Fruit fly (Drosophila melanogaster) whole organism, embryonic: ENCODE data around the gene Csas.

Experiments
- CG12942 ChIP-seq: fragments of 200-800 bp; sonication (Bioruptor generic); optimal IDR thresholded peaks from 3 replicates; lab custom pipeline; 2016; ENCODE audit warnings: missing biosample characterization, missing genetic modification characterization
- CG14860 ChIP-seq: fragments of 200-800 bp; sonication (Bioruptor generic); IDR thresholded peaks from 3 replicates; pipeline ENCODE4 v1.3.6; 2022; ENCODE audit warnings: missing biosample characterization, missing genetic modification characterization; ENCODE audit not compliant: partially characterized antibody
- CG14965 ChIP-seq: fragments of 200-800 bp; sonication (Bioruptor generic); optimal IDR thresholded peaks from 2 replicates; lab custom pipeline; 2016; ENCODE audit warnings: missing biosample characterization, missing genetic modification characterization, borderline replicate concordance
- CG2129 ChIP-seq: fragments of 200-800 bp; sonication (Bioruptor generic); IDR thresholded peaks from 2 replicates; pipeline ENCODE4 v1.3.6; 2022; ENCODE audit warnings: missing biosample characterization, missing genetic modification characterization; ENCODE audit not compliant: partially characterized antibody
- CG30020 ChIP-seq: fragments of 200-800 bp; optimal IDR thresholded peaks from 2 replicates; lab custom pipeline; 2019; ENCODE audit warnings: missing biosample characterization, mild to moderate bottlenecking, missing genetic modification characterization, moderate library complexity
- CG31224 ChIP-seq: fragments of 200-800 bp; sonication (Bioruptor generic); IDR thresholded peaks from 2 replicates; pipeline ENCODE4 v1.3.6; 2022; ENCODE audit warnings: missing biosample characterization, missing genetic modification characterization
- CG31365 ChIP-seq: fragments of 200-800 bp; sonication (Bioruptor generic); optimal IDR thresholded peaks from 2 replicates; lab custom pipeline; 2018; ENCODE audit warnings: missing biosample characterization, mild to moderate bottlenecking, missing genetic modification characterization
- CG32532 ChIP-seq: fragments of 200-800 bp; sonication (Bioruptor generic); IDR thresholded peaks from 2 replicates; pipeline ENCODE4 v1.3.6; 2022; ENCODE audit warnings: missing biosample characterization, missing genetic modification characterization
- CG33213 ChIP-seq: fragments of 200-800 bp; sonication (Bioruptor generic); optimal IDR thresholded peaks from 3 replicates; lab custom pipeline; 2016; ENCODE audit warnings: missing biosample characterization, missing genetic modification characterization
- CG33557 ChIP-seq: fragments of 200-800 bp; sonication (Bioruptor generic); optimal IDR thresholded peaks from 2 replicates; lab custom pipeline; 2019; ENCODE audit warnings: missing biosample characterization, mild to moderate bottlenecking, missing genetic modification characterization, moderate library complexity
- CG34224 ChIP-seq: fragments of 200-800 bp; sonication (Bioruptor generic); IDR thresholded peaks from 3 replicates; pipeline ENCODE4 v1.3.6; 2022; ENCODE audit warnings: missing biosample characterization, missing genetic modification characterization; ENCODE audit not compliant: partially characterized antibody
- CG5953 ChIP-seq: fragments of 200-800 bp; sonication (Bioruptor generic); IDR thresholded peaks from 2 replicates; pipeline ENCODE4 v1.3.6; 2022; ENCODE audit warnings: missing biosample characterization, missing genetic modification characterization
- CG6683 ChIP-seq: fragments of 200-800 bp; sonication (Bioruptor generic); optimal IDR thresholded peaks from 2 replicates; lab custom pipeline; 2017; ENCODE audit warnings: missing biosample characterization, mild to moderate bottlenecking, missing genetic modification characterization, missing genetic modification reagents
- CG8359 ChIP-seq: fragments of 200-800 bp; sonication (Bioruptor generic); optimal IDR thresholded peaks from 2 replicates; lab custom pipeline; 2017; ENCODE audit warnings: missing biosample characterization, mild to moderate bottlenecking, missing genetic modification characterization, borderline replicate concordance
- CG9817 ChIP-seq: fragments of 200-800 bp; sonication (Bioruptor generic); optimal IDR thresholded peaks from 2 replicates; lab custom pipeline; 2018; ENCODE audit warnings: missing biosample characterization, mild to moderate bottlenecking, missing genetic modification characterization, moderate library complexity
- Camta ChIP-seq: fragments of 200-800 bp; sonication (Bioruptor generic); optimal IDR thresholded peaks from 2 replicates; lab custom pipeline; 2016; ENCODE audit warnings: missing biosample characterization, missing genetic modification characterization
- Dad ChIP-seq: fragments of 200-800 bp; sonication (Bioruptor generic); optimal IDR thresholded peaks from 3 replicates; lab custom pipeline; 2016; ENCODE audit warnings: missing biosample characterization, missing genetic modification characterization
- ERR ChIP-seq: fragments of 200-800 bp; sonication (Bioruptor generic); optimal IDR thresholded peaks from 2 replicates; lab custom pipeline; 2016; ENCODE audit warnings: missing biosample characterization, missing genetic modification characterization
- Ets65A ChIP-seq: fragments of 200-800 bp; sonication (Bioruptor generic); peaks from one replicate; lab custom pipeline; 2016; ENCODE audit warnings: missing biosample characterization, missing genetic modification characterization
- Fer2 ChIP-seq: fragments of 200-800 bp; sonication (Bioruptor generic); optimal IDR thresholded peaks from 2 replicates; lab custom pipeline; 2018; ENCODE audit warnings: missing biosample characterization, mild to moderate bottlenecking, missing genetic modification characterization, moderate library complexity
- Gsc ChIP-seq: fragments of 200-800 bp; sonication (Bioruptor generic); IDR thresholded peaks from 2 replicates; pipeline ENCODE4 v1.3.6; 2022; ENCODE audit warnings: missing biosample characterization, missing genetic modification characterization
- Gug ChIP-seq: fragments of 200-800 bp; sonication (Bioruptor generic); IDR thresholded peaks from 4 replicates; pipeline ENCODE4 v1.3.6; 2022; ENCODE audit warnings: missing biosample characterization, missing genetic modification characterization
- H2.0 ChIP-seq: fragments of 200-800 bp; sonication (Bioruptor generic); IDR thresholded peaks from 2 replicates; pipeline ENCODE4 v1.3.6; 2022; ENCODE audit warnings: missing biosample characterization, missing genetic modification characterization
- MBD-R2 ChIP-seq: fragments of 200-800 bp; sonication (Bioruptor generic); IDR thresholded peaks from 2 replicates; pipeline ENCODE4 v1.3.6; 2022; ENCODE audit warnings: missing biosample characterization, missing genetic modification characterization
- MTF-1 ChIP-seq: fragments of 200-800 bp; sonication (Bioruptor generic); optimal IDR thresholded peaks from 2 replicates; lab custom pipeline; 2018; ENCODE audit warnings: missing biosample characterization, mild to moderate bottlenecking, missing genetic modification characterization, borderline replicate concordance
- Nf-YC ChIP-seq: fragments of 200-800 bp; optimal IDR thresholded peaks from 3 replicates; lab custom pipeline; 2019; ENCODE audit warnings: missing biosample characterization, mild to moderate bottlenecking, missing genetic modification characterization, moderate library complexity
- Oaz ChIP-seq: fragments of 200-800 bp; sonication (Bioruptor generic); IDR thresholded peaks from 2 replicates; pipeline ENCODE4 v1.3.6; 2022; ENCODE audit warnings: missing biosample characterization, missing genetic modification characterization
- abd-A ChIP-seq: fragments of 200-800 bp; sonication (Bioruptor generic); optimal IDR thresholded peaks from 3 replicates; lab custom pipeline; 2019; ENCODE audit warnings: missing biosample characterization, mild to moderate bottlenecking, missing genetic modification characterization, moderate library complexity
- chm ChIP-seq: fragments of 200-800 bp; sonication (Bioruptor generic); IDR thresholded peaks from 2 replicates; pipeline ENCODE4 v1.3.6; 2022; ENCODE audit warnings: missing biosample characterization, missing genetic modification characterization
- crp ChIP-seq, 2 experiments: fragments of 200-800 bp; sonication (Bioruptor generic); optimal IDR thresholded peaks; 2 replicates in 1 of 2; 3 replicates in 1 of 2; lab custom pipeline; 2017; ENCODE audit warnings: missing biosample characterization in 2 of 2, missing genetic modification characterization in 2 of 2, mild to moderate bottlenecking in 1 of 2, moderate library complexity in 1 of 2
- dati ChIP-seq: fragments of 200-800 bp; sonication (Bioruptor generic); IDR thresholded peaks from 2 replicates; pipeline ENCODE4 v1.3.6; 2022; ENCODE audit warnings: missing biosample characterization, missing genetic modification characterization
- ftz-f1 ChIP-seq: fragments of 200-800 bp; sonication (Bioruptor generic); optimal IDR thresholded peaks from 2 replicates; lab custom pipeline; 2016; ENCODE audit warnings: missing biosample characterization, missing genetic modification characterization
- gro ChIP-seq: fragments of 200-800 bp; sonication (Bioruptor generic); optimal IDR thresholded peaks from 2 replicates; lab custom pipeline; 2016; ENCODE audit warnings: missing biosample characterization, missing genetic modification characterization
- ham ChIP-seq: fragments of 200-800 bp; sonication (Bioruptor generic); IDR thresholded peaks from 2 replicates; pipeline ENCODE4 v1.3.6; 2022; ENCODE audit warnings: missing biosample characterization, missing genetic modification characterization
- hb ChIP-seq: fragments of 200-800 bp; sonication (Bioruptor generic); IDR thresholded peaks from 3 replicates; pipeline ENCODE4 v1.3.6; 2022; ENCODE audit warnings: missing biosample characterization, missing genetic modification characterization; ENCODE audit not compliant: partially characterized antibody
- jumu ChIP-seq: fragments of 200-800 bp; sonication (Bioruptor generic); optimal IDR thresholded peaks from 3 replicates; lab custom pipeline; 2016; ENCODE audit warnings: missing biosample characterization, missing genetic modification characterization
- knrl ChIP-seq: fragments of 200-800 bp; sonication (Bioruptor generic); IDR thresholded peaks from 3 replicates; pipeline ENCODE4 v1.3.6; 2022; ENCODE audit warnings: missing biosample characterization, missing genetic modification characterization; ENCODE audit not compliant: partially characterized antibody
- mam ChIP-seq: fragments of 200-800 bp; sonication (Bioruptor generic); optimal IDR thresholded peaks from 3 replicates; lab custom pipeline; 2016; ENCODE audit warnings: missing biosample characterization, missing genetic modification characterization
- mld ChIP-seq: fragments of 200-800 bp; sonication (Bioruptor generic); IDR thresholded peaks from 3 replicates; pipeline ENCODE4 v1.3.6; 2022; ENCODE audit warnings: missing biosample characterization, missing genetic modification characterization; ENCODE audit not compliant: partially characterized antibody
- p53 ChIP-seq: fragments of 200-800 bp; sonication (Bioruptor generic); optimal IDR thresholded peaks from 2 replicates; lab custom pipeline; 2016; ENCODE audit warnings: missing biosample characterization, missing genetic modification characterization
- pho ChIP-seq: fragments of 200-800 bp; sonication (Bioruptor generic); optimal IDR thresholded peaks from 2 replicates; lab custom pipeline; 2016; ENCODE audit warnings: missing biosample characterization, missing genetic modification characterization
- pzg ChIP-seq: fragments of 200-800 bp; sonication (Bioruptor generic); optimal IDR thresholded peaks from 3 replicates; lab custom pipeline; 2018; ENCODE audit warnings: missing biosample characterization, mild to moderate bottlenecking, missing genetic modification characterization, moderate library complexity
- repo ChIP-seq: fragments of 200-800 bp; sonication (Bioruptor generic); optimal IDR thresholded peaks from 2 replicates; lab custom pipeline; 2016; ENCODE audit warnings: missing biosample characterization, missing genetic modification characterization
- run ChIP-seq: fragments of 200-800 bp; sonication (Bioruptor generic); optimal IDR thresholded peaks from 3 replicates; lab custom pipeline; 2018; ENCODE audit warnings: missing biosample characterization, mild to moderate bottlenecking, missing genetic modification characterization
- salm ChIP-seq: fragments of 200-800 bp; sonication (Bioruptor generic); optimal IDR thresholded peaks from 2 replicates; lab custom pipeline; 2018; ENCODE audit warnings: missing biosample characterization, mild to moderate bottlenecking, missing genetic modification characterization
- sd ChIP-seq: fragments of 200-800 bp; sonication (Bioruptor generic); optimal IDR thresholded peaks from 3 replicates; lab custom pipeline; 2018; ENCODE audit warnings: missing biosample characterization, mild to moderate bottlenecking, missing genetic modification characterization, moderate library complexity
- sob ChIP-seq: fragments of 200-800 bp; sonication (Bioruptor generic); IDR thresholded peaks from 2 replicates; pipeline ENCODE4 v1.3.6; 2022; ENCODE audit warnings: missing biosample characterization, missing genetic modification characterization
- tin ChIP-seq: fragments of 200-800 bp; sonication (Bioruptor generic); optimal IDR thresholded peaks from 3 replicates; lab custom pipeline; 2016; ENCODE audit warnings: missing biosample characterization, missing genetic modification characterization
- tll ChIP-seq, 2 experiments: fragments of 200-800 bp in 1 of 2; fragments of >200 bp in 1 of 2; sonication (Bioruptor generic) in 1 of 2; optimal IDR thresholded peaks; 2 replicates each; lab custom pipeline; 2017 to 2019; ENCODE audit warnings: missing biosample characterization in 2 of 2, missing genetic modification characterization in 2 of 2, mild to moderate bottlenecking in 1 of 2, moderate library complexity in 1 of 2
- usp ChIP-seq: fragments of >200 bp; optimal IDR thresholded peaks from 2 replicates; lab custom pipeline; 2017; ENCODE audit warnings: missing biosample characterization, missing genetic modification characterization
- vvl ChIP-seq: fragments of 200-800 bp; sonication (Bioruptor generic); IDR thresholded peaks from 2 replicates; pipeline ENCODE4 v1.3.6; 2022; ENCODE audit warnings: missing biosample characterization, missing genetic modification characterization

Csas gene

dm6 chr3L:20004442-20004869 is 15.7 kb upstream of the Csas start (continued):
- no peak for TF ChIP-seq Gsc (GFP tag; lab: Robert Waterston, UW)
- peak; percentile 4 for TF ChIP-seq pzg (GFP tag; lab: Kevin White, UChicago)
- no peak for TF ChIP-seq CG14965 (GFP tag; lab: Kevin White, UChicago)
- TF ChIP-seq CG33213 (GFP tag; lab: Kevin White, UChicago), result no peak
- TF ChIP-seq jumu (GFP tag; lab: Kevin White, UChicago), result no peak
- TF ChIP-seq CG8359 (GFP tag; lab: Kevin White, UChicago), result no peak
- TF ChIP-seq CG34224 (GFP tag; lab: Robert Waterston, UW), result no peak
- no peak for TF ChIP-seq Camta (GFP tag; lab: Kevin White, UChicago)
- TF ChIP-seq Dad (GFP tag; lab: Kevin White, UChicago), result no peak
- no peak for TF ChIP-seq H2.0 (GFP tag; lab: Robert Waterston, UW)
- TF ChIP-seq mld (GFP tag; lab: Robert Waterston, UW), result no peak
- TF ChIP-seq CG32532 (GFP tag; lab: Robert Waterston, UW), result peak; percentile 32; the same call in 1 of the 2 replicates
- no peak for TF ChIP-seq Fer2 (tag; lab: Kevin White, UChicago)
- no peak for TF ChIP-seq gro (GFP tag; lab: Kevin White, UChicago)
- no peak for TF ChIP-seq p53 (GFP tag; lab: Kevin White, UChicago)
- peak; percentile 58; the same call in 1 of the 3 replicates for TF ChIP-seq knrl
- TF ChIP-seq ham, result no peak
- no peak for TF ChIP-seq ERR (GFP tag; lab: Kevin White, UChicago)
- no peak for TF ChIP-seq Ets65A
- peak; percentile 88 for TF ChIP-seq sd (tag; lab: Kevin White, UChicago)
- no peak for TF ChIP-seq mam (GFP tag; lab: Kevin White, UChicago)
- TF ChIP-seq CG33557 (GFP tag; lab: Kevin White, UChicago), result peak; percentile 23
- no peak for TF ChIP-seq CG31365 (tag; lab: Kevin White, UChicago)
- no peak for TF ChIP-seq pho (GFP tag; lab: Kevin White, UChicago)
- TF ChIP-seq MBD-R2 (GFP tag; lab: Robert Waterston, UW), result no peak
- TF ChIP-seq Oaz, result no peak
- peak; percentile 41 for TF ChIP-seq Nf-YC (tag; lab: Kevin White, UChicago)
- peak; percentile 79; the same call in 1 of the 2 replicates for TF ChIP-seq vvl (GFP tag; lab: Robert Waterston, UW)
- no peak for TF ChIP-seq repo (GFP tag; lab: Kevin White, UChicago)
- no peak for TF ChIP-seq chm (GFP tag; lab: Robert Waterston, UW)
- TF ChIP-seq Gug (GFP tag; lab: Robert Waterston, UW), result no peak
- no peak for TF ChIP-seq sob (GFP tag; lab: Robert Waterston, UW)
- TF ChIP-seq CG5953 (GFP tag; lab: Robert Waterston, UW), result no peak
- no peak for TF ChIP-seq dati (GFP tag; lab: Robert Waterston, UW)
- no peak for TF ChIP-seq CG6683 (GFP tag; lab: Kevin White, UChicago)
- no peak for TF ChIP-seq MTF-1
- TF ChIP-seq CG30020 (tag; lab: Kevin White, UChicago), result peak; percentile 28
- TF ChIP-seq tin, result no peak
- no peak for TF ChIP-seq CG14860 (GFP tag; lab: Robert Waterston, UW)
- no peak for TF ChIP-seq CG31224
- TF ChIP-seq ftz-f1 (GFP tag; lab: Kevin White, UChicago), result no peak
- peak; percentile 96 for TF ChIP-seq abd-A (tag; lab: Kevin White, UChicago)
- TF ChIP-seq CG12942 (GFP tag; lab: Kevin White, UChicago), result no peak
- TF ChIP-seq usp (GFP tag; lab: Kevin White, UChicago), result no peak
- TF ChIP-seq tll (GFP tag; optimal IDR thresholded peaks at IDR 0.05; lab: Kevin White, UChicago), result no peak
- TF ChIP-seq CG9817, result no peak
- TF ChIP-seq crp (GFP tag; optimal IDR thresholded peaks at IDR 0.05; lab: Kevin White, UChicago), result no peak
- TF ChIP-seq hb (GFP tag; lab: Robert Waterston, UW), result no peak
- no peak for TF ChIP-seq salm (tag; lab: Kevin White, UChicago)
- TF ChIP-seq CG2129 (GFP tag; lab: Robert Waterston, UW), result no peak
- TF ChIP-seq run (tag; lab: Kevin White, UChicago), result no peak
